Worm (Caenorhabditis elegans) whole organism, L4/young adult: ENCODE measurements around the gene oac-12.

Source experiments
- W03F9.2 ChIP-seq: fragments of 150-350 bp; optimal IDR thresholded peaks from 2 replicates; lab custom pipeline; 2014; ENCODE audit warnings: missing biosample characterization, missing genetic modification characterization
- dao-5 ChIP-seq: sonication (generic microtip); optimal IDR thresholded peaks from 2 replicates; lab custom pipeline; 2016; ENCODE audit warnings: missing genotype, missing genetic modification characterization, moderate library complexity, missing compliant biosample characterization

DNA sequence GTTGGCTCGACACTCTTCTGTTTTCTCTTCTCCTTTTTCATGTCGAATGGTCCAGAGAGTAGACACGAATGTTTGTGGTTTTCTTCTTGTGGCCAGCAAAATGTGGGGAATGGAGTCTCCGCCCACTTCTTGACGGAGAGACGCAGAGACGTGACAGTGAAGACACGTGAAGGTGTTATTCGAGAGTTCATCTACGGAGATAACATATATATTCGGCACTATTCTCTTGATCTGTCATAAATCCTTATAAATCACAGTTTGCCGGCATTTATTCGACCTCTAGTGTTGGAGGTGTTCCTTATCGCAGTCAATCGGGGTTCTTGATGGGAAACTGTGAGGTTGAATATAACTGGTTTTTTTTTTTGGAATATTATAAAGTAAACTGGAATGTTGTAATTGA lies 29.2 kb upstream of the oac-12 start, which contains the start of gene F32D1.3:
- no peak for TF ChIP-seq W03F9.2 (tag; lab: Kevin White, UChicago)
- TF ChIP-seq dao-5 (tag; lab: Kevin White, UChicago), result no peak
